Fruit fly (Drosophila melanogaster): ENCODE measurements around the gene lectin-37Db.

lectin-37Db gene

DNA sequence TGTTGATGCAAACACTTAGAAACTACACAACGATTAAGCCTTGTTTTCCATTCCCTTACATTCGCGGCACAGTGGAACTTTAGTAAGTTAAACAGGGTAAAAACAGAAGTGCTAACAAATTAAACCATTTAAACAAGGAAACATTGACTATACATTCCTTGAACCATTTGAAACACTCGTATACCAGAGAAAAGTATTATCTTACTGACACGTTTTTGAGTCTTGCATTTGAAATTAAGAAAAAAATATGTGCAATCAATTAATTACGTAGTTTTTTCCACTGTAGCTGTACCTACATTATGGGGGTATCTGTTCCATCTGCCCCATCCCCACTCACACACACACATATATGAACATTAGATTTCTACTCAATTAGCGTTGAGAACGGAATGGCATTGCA lies 14.4 kb downstream of the lectin-37Db start:
- TF ChIP-seq Mnt (GFP tag; optimal IDR thresholded peaks at IDR 0.05) (peak; percentile 25), CG14711 (tag; optimal IDR thresholded peaks at IDR 0.05) (peak; percentile 60), CG12768 (GFP tag; optimal IDR thresholded peaks at IDR 0.05) (peak; percentile 76), bab1 (GFP tag; optimal IDR thresholded peaks at IDR 0.05) (peak; percentile 2), cnc (optimal IDR thresholded peaks at IDR 0.05) (no peak), Clk (GFP tag; optimal IDR thresholded peaks at IDR 0.05) (peak; percentile 31), cic (GFP tag; optimal IDR thresholded peaks at IDR 0.05) (peak; percentile 36), tj (GFP tag; optimal IDR thresholded peaks at IDR 0.05) (peak; percentile 67), CG33017 (tag; optimal IDR thresholded peaks at IDR 0.05) (peak; percentile 71), CG7045 (GFP tag; optimal IDR thresholded peaks at IDR 0.05) (peak; percentile 31), CG7101 (tag; optimal IDR thresholded peaks at IDR 0.05) (peak; percentile 62), toe (GFP tag; optimal IDR thresholded peaks at IDR 0.05) (peak; percentile 64), Crg-1 (GFP tag; optimal IDR thresholded peaks at IDR 0.05) (peak; percentile 20), CG5204 (GFP tag; optimal IDR thresholded peaks at IDR 0.05) (peak; percentile 52), kay (GFP tag; ENCODE audit: borderline replicate concordance) (peak; percentile 85), Hr96 (GFP tag; optimal IDR thresholded peaks at IDR 0.05) (peak; percentile 60), pad (GFP tag; optimal IDR thresholded peaks at IDR 0.05) (peak; percentile 33), ovo (GFP tag; optimal IDR thresholded peaks at IDR 0.05) (peak; percentile 3), CG11617 (GFP tag; optimal IDR thresholded peaks at IDR 0.05) (peak; percentile 20), CG1620 (GFP tag; optimal IDR thresholded peaks at IDR 0.05) (no peak)

DNA sequence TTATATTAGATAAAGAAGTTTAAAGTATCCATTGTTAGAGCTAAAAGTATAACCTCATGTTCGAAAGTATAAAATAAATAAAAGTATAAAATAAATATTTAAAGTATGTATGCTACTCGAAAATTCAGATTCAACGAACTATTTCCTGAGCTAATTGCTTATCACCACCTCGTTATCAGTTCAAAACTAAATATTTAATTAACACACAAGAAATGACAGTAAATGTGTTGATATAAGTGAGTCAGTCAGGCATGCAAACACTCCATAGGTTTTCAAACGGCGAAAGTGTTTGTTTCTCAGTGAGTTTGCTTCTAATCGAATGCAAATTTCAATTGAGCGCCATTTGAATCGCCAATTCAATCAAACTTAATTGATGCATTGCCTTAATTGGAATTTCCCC lies 15.4 kb downstream of the lectin-37Db start:
- peak; percentile 66 for TF ChIP-seq CG33017 (tag; optimal IDR thresholded peaks at IDR 0.05)
- TF ChIP-seq bab1 (GFP tag; optimal IDR thresholded peaks at IDR 0.05), result no peak
- TF ChIP-seq ovo (GFP tag; optimal IDR thresholded peaks at IDR 0.05), result peak; percentile 34
- TF ChIP-seq cnc (optimal IDR thresholded peaks at IDR 0.05), result no peak
- TF ChIP-seq CG1620 (GFP tag; optimal IDR thresholded peaks at IDR 0.05), result no peak
- TF ChIP-seq CG5204 (GFP tag; optimal IDR thresholded peaks at IDR 0.05), result no peak
- peak; percentile 6 for TF ChIP-seq toe (GFP tag; optimal IDR thresholded peaks at IDR 0.05)
- TF ChIP-seq Mnt (GFP tag; optimal IDR thresholded peaks at IDR 0.05), result no peak
- peak; percentile 72 for TF ChIP-seq CG7101 (tag; optimal IDR thresholded peaks at IDR 0.05)
- TF ChIP-seq CG11617 (GFP tag; optimal IDR thresholded peaks at IDR 0.05), result peak; percentile 40
- peak; percentile 26 for TF ChIP-seq pad (GFP tag; optimal IDR thresholded peaks at IDR 0.05)
- peak; percentile 89 for TF ChIP-seq cic (GFP tag; optimal IDR thresholded peaks at IDR 0.05)
- no peak for TF ChIP-seq kay (GFP tag; ENCODE audit: borderline replicate concordance)
- TF ChIP-seq CG12768 (GFP tag; optimal IDR thresholded peaks at IDR 0.05), result peak; percentile 11
- peak; percentile 10 for TF ChIP-seq CG14711 (tag; optimal IDR thresholded peaks at IDR 0.05)
- TF ChIP-seq Crg-1 (GFP tag; optimal IDR thresholded peaks at IDR 0.05), result no peak
- peak; percentile 57 for TF ChIP-seq CG7045 (GFP tag; optimal IDR thresholded peaks at IDR 0.05)

DNA sequence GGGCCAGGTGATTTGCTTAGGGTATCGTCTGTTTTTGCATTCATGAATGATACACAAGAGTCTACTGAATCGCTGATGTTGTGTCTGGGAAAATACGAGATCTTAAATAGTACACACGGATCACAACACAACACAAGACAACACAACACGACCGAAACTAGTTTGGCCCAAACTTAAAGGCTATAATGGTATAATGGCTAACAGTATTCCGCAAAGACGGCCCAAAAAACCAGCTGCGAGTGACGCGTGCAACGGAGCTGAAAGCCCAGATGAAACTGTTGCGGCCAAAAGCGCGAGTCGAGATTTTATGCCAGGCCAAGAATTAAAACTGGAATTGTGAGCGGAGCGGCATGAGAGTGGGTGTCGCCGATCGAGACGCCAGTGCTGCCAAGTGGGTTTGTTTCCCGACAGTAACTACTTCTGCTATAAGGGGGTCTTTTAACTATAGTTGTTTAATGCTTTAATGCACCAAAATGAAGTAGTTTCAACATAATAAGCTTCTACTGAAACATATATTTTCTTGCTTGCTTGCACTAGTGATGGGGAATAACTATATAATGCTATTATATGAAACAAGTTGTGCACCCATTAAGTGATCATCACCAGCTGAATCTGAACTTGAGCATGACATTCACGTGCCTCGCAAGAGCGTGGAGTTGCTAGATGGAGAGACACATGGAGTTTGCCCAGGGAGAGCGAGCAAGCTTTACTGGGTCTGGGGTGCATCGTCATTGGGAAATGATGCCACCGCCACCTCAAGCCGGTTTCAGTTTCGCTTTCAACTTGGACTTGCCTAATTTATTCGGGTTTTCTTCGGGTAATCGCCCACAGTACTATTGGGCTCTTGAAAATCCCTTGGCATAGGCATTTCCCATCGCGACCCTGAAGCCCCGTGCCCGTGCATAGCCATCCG lies 20.1 kb downstream of the lectin-37Db start:
- no peak for TF ChIP-seq Hr96 (GFP tag; optimal IDR thresholded peaks at IDR 0.05)
- TF ChIP-seq CG33017 (tag; optimal IDR thresholded peaks at IDR 0.05), result no peak
- no peak for TF ChIP-seq cnc (optimal IDR thresholded peaks at IDR 0.05)
- no peak for TF ChIP-seq CG7101 (tag; optimal IDR thresholded peaks at IDR 0.05)
- TF ChIP-seq CG1620 (GFP tag; optimal IDR thresholded peaks at IDR 0.05), result no peak
- TF ChIP-seq tj (GFP tag; optimal IDR thresholded peaks at IDR 0.05), result no peak
- no peak for TF ChIP-seq CG5204 (GFP tag; optimal IDR thresholded peaks at IDR 0.05)

DNA sequence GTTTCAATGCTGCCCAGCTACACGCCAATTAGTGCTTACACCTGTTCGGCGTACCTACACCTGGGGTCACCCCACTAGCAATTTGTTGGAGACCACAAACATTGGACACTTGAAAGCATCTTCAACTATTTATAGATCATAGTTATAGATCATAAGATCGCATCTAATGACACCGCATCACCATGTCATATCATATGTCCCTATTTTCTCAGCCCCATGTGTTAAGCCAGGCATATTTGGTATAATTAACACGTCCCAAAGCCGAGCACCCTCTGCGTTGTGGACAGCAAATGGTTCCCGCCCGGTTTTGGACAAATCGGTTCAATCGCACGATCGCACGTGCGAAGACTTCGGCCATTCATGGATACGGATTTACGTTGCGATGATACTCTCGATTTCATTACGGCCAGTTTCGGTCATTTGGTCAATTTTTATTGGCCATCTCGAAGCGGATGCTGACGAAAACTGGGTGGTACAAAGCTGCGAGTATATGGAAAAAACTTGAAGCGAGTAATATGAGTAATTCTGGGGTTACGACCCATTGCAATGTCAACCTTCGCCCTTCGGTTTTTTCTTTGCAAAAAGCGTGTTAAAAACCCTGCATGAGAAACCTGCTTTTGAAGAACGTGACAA lies 20.8 kb downstream of the lectin-37Db start:
- no peak for TF ChIP-seq toe (GFP tag; optimal IDR thresholded peaks at IDR 0.05)
- peak; percentile 22 for TF ChIP-seq CG7101 (tag; optimal IDR thresholded peaks at IDR 0.05)
- TF ChIP-seq CG1620 (GFP tag; optimal IDR thresholded peaks at IDR 0.05), result peak; percentile 5

DNA sequence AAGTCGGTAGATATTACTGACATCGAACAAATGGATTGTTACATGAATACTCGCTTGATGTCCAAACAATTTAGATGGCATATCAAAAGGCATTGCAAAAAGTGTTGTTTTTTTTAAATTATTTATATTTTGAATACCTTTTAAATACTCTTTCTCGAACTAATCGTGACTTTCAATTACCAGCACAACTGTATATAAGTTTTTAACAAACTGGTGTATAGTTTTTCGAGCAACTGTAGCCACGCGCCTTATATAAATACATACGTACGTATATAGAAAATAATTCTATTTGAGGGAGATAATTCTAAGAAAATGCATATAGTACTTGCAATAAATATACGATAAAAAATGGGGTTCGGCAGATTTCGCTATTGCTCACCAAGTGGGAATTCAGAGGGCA lies 21.4 kb downstream of the lectin-37Db start:
- no peak for TF ChIP-seq CG7045 (GFP tag; optimal IDR thresholded peaks at IDR 0.05)
- no peak for TF ChIP-seq pad (GFP tag; optimal IDR thresholded peaks at IDR 0.05)
- TF ChIP-seq kay (GFP tag; ENCODE audit: borderline replicate concordance), result peak; percentile 94
- TF ChIP-seq CG33017 (tag; optimal IDR thresholded peaks at IDR 0.05), result no peak
- TF ChIP-seq Clk (GFP tag; optimal IDR thresholded peaks at IDR 0.05), result no peak
- no peak for TF ChIP-seq bab1 (GFP tag; optimal IDR thresholded peaks at IDR 0.05)
- no peak for TF ChIP-seq Mnt (GFP tag; optimal IDR thresholded peaks at IDR 0.05)

DNA sequence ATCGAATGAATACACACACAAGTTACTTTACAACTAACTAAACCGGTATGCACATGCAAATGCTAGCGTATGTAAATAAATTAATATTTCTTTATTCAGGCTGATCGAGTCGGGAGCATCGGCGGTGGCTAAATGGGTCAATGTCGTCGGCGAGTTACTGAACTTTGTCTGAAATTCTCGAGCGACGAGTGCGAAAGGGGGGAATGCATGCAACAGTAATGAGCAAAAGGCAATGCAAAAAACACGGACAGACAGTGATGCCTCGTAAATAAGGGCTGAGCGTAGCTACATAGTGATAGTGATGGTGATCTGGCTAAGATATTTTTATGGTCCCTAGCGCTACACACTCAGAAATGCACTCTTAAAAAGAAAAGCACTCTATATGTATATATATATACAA lies 21.9 kb downstream of the lectin-37Db start:
- TF ChIP-seq tj (GFP tag; optimal IDR thresholded peaks at IDR 0.05) (peak; percentile 61), CG33017 (tag; optimal IDR thresholded peaks at IDR 0.05) (no peak), Clk (GFP tag; optimal IDR thresholded peaks at IDR 0.05) (no peak), Hr96 (GFP tag; optimal IDR thresholded peaks at IDR 0.05) (no peak), CG1620 (GFP tag; optimal IDR thresholded peaks at IDR 0.05) (peak; percentile 20), CG12768 (GFP tag; optimal IDR thresholded peaks at IDR 0.05) (no peak), CG5204 (GFP tag; optimal IDR thresholded peaks at IDR 0.05) (no peak), CG7101 (tag; optimal IDR thresholded peaks at IDR 0.05) (peak; percentile 9), cic (GFP tag; optimal IDR thresholded peaks at IDR 0.05) (peak; percentile 37), kay (GFP tag; ENCODE audit: borderline replicate concordance) (no peak), Crg-1 (GFP tag; optimal IDR thresholded peaks at IDR 0.05) (no peak), cnc (optimal IDR thresholded peaks at IDR 0.05) (no peak), CG14711 (tag; optimal IDR thresholded peaks at IDR 0.05) (peak; percentile 4), CG7045 (GFP tag; optimal IDR thresholded peaks at IDR 0.05) (no peak), bab1 (GFP tag; optimal IDR thresholded peaks at IDR 0.05) (no peak), CG11617 (GFP tag; optimal IDR thresholded peaks at IDR 0.05) (no peak), ovo (GFP tag; optimal IDR thresholded peaks at IDR 0.05) (no peak), toe (GFP tag; optimal IDR thresholded peaks at IDR 0.05) (no peak), pad (GFP tag; optimal IDR thresholded peaks at IDR 0.05) (peak; percentile 90), Mnt (GFP tag; optimal IDR thresholded peaks at IDR 0.05) (no peak)
